Worm (Caenorhabditis elegans) whole organism, L2 larva: ENCODE data around the gene K03B4.4.

Experiments
- R02D3.7 ChIP-seq: fragments of 150-350 bp; optimal IDR thresholded peaks from 2 replicates; lab custom pipeline; 2014; ENCODE audit warnings: missing biosample characterization, missing genetic modification characterization
- ceh-82 ChIP-seq: fragments of 150-350 bp; optimal IDR thresholded peaks from 2 replicates; lab custom pipeline; 2014; ENCODE audit warnings: missing biosample characterization, missing genetic modification characterization
- lin-11 ChIP-seq: fragments of 150-350 bp; sonication (generic microtip); optimal IDR thresholded peaks from 2 replicates; lab custom pipeline; 2014; ENCODE audit warnings: missing biosample characterization, missing genetic modification characterization, inconsistent platforms, mixed read lengths
- lin-13 ChIP-seq: fragments of 150-350 bp; optimal IDR thresholded peaks from 2 replicates; lab custom pipeline; 2014; ENCODE audit warnings: missing biosample characterization, missing genetic modification reagents, missing genetic modification characterization
- lin-39 ChIP-seq: fragments of 150-350 bp; optimal IDR thresholded peaks from 2 replicates; lab custom pipeline; 2014; ENCODE audit warnings: missing biosample characterization, missing genetic modification reagents, missing genetic modification characterization
- nhr-11 ChIP-seq: fragments of 150-350 bp; optimal IDR thresholded peaks from 2 replicates; lab custom pipeline; 2014; ENCODE audit warnings: missing biosample characterization, missing genetic modification characterization
- sma-9 ChIP-seq, 2 experiments: fragments of 150-350 bp in 1 of 2; sonication (generic microtip) in 1 of 2; optimal IDR thresholded peaks; 2 replicates each; lab custom pipeline; 2014 to 2016; ENCODE audit warnings: missing genetic modification characterization in 2 of 2, mild to moderate bottlenecking in 1 of 2, missing biosample characterization in 1 of 2, missing compliant biosample characterization in 1 of 2, missing genetic modification reagents in 1 of 2, moderate library complexity in 1 of 2
- snpc-4 ChIP-seq: fragments of 150-350 bp; optimal IDR thresholded peaks from 2 replicates; lab custom pipeline; 2014; ENCODE audit warnings: missing biosample characterization, missing genetic modification characterization
- unc-55 ChIP-seq: fragments of 150-350 bp; sonication (generic microtip); optimal IDR thresholded peaks from 3 replicates; lab custom pipeline; 2014; ENCODE audit warnings: missing biosample characterization, missing genetic modification reagents, missing genetic modification characterization
- unc-62 ChIP-seq: fragments of 150-350 bp; optimal IDR thresholded peaks from 2 replicates; lab custom pipeline; 2014; ENCODE audit warnings: missing biosample characterization, missing genetic modification reagents, missing genetic modification characterization
- zag-1 ChIP-seq: fragments of 150-350 bp; optimal IDR thresholded peaks from 2 replicates; lab custom pipeline; 2014; ENCODE audit warnings: missing biosample characterization, missing genetic modification characterization
- ztf-11 ChIP-seq: sonication (generic microtip); optimal IDR thresholded peaks from 2 replicates; lab custom pipeline; 2017; ENCODE audit warnings: missing biosample characterization, missing genetic modification characterization

DNA sequence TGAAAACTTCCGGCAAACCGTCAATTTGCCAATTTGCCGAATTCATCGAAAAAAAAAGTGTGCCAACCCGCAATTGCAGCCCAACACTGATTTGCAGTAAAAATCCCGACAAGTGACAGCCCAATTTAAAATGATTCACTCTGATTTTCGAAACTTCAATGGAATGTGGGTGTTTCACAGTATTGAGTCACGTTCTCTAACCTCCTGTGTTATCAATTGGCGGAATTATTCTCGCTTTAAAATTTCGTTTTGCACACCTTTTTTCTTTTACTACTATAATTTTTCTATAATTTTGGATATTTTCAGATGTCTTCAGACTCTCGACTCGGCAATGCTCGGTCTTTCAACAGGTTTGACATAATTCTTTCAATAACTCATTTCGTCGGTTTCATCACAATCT is 40.5 kb downstream of the K03B4.4 start, which contains the start of gene F39G3.5:
- TF ChIP-seq nhr-11 (tag; lab: Kevin White, UChicago) (no peak), zag-1 (tag; lab: Kevin White, UChicago) (no peak), unc-55 (GFP tag; lab: Kevin White, UChicago) (no peak), snpc-4 (no peak), unc-62 (GFP tag; lab: Kevin White, UChicago) (no peak), R02D3.7 (tag; lab: Kevin White, UChicago) (no peak), lin-11 (tag; lab: Kevin White, UChicago) (no peak), ceh-82 (tag; lab: Kevin White, UChicago) (no peak), ztf-11 (tag; lab: Kevin White, UChicago) (no peak), lin-39 (no peak), sma-9 (GFP tag; optimal IDR thresholded peaks at IDR 0.05; lab: Kevin White, UChicago) (no peak), sma-9 (tag; optimal IDR thresholded peaks at IDR 0.05; lab: Kevin White, UChicago) (no peak), lin-13 (GFP tag; lab: Kevin White, UChicago) (no peak)
